Fruit fly (Drosophila melanogaster) whole organism, embryonic: ENCODE measurements around the gene IKKepsilon.

Experiments
- Abd-B ChIP-seq: fragments of 200-800 bp; sonication (Bioruptor generic); optimal IDR thresholded peaks from 2 replicates; lab custom pipeline; 2018; ENCODE audit warnings: missing biosample characterization, mild to moderate bottlenecking, missing genetic modification characterization, moderate library complexity
- BEAF-32 ChIP-seq: fragments of 200-800 bp; sonication (Bioruptor generic); optimal IDR thresholded peaks from 3 replicates; lab custom pipeline; 2017; ENCODE audit warnings: missing biosample characterization, missing genetic modification characterization, mild to moderate bottlenecking, moderate library complexity, missing genetic modification reagents
- Blimp-1 ChIP-seq: fragments of 200-800 bp; sonication (Bioruptor generic); optimal IDR thresholded peaks from 3 replicates; lab custom pipeline; 2018; ENCODE audit warnings: missing biosample characterization, missing genetic modification characterization, mild to moderate bottlenecking, moderate library complexity, missing genetic modification reagents
- CG10209 ChIP-seq: fragments of 200-800 bp; sonication (Bioruptor generic); optimal IDR thresholded peaks from 3 replicates; lab custom pipeline; 2017; ENCODE audit warnings: missing biosample characterization, mild to moderate bottlenecking, missing genetic modification characterization, missing genetic modification reagents
- CG12299 ChIP-seq: fragments of 200-800 bp; sonication (Bioruptor generic); optimal IDR thresholded peaks from 2 replicates; lab custom pipeline; 2018; ENCODE audit warnings: missing biosample characterization, mild to moderate bottlenecking, missing genetic modification characterization
- CG12659 ChIP-seq: fragments of 200-800 bp; sonication (Bioruptor generic); optimal IDR thresholded peaks from 3 replicates; lab custom pipeline; 2017; ENCODE audit warnings: mild to moderate bottlenecking, missing biosample characterization, missing genetic modification reagents, missing genetic modification characterization
- CG17385 ChIP-seq: fragments of 200-800 bp; sonication (Bioruptor generic); optimal IDR thresholded peaks from 3 replicates; lab custom pipeline; 2018; ENCODE audit warnings: missing biosample characterization, mild to moderate bottlenecking, missing genetic modification characterization
- CG17912 ChIP-seq: fragments of 200-800 bp; sonication (Bioruptor generic); optimal IDR thresholded peaks from 2 replicates; lab custom pipeline; 2018; ENCODE audit warnings: missing biosample characterization, mild to moderate bottlenecking, missing genetic modification characterization
- CG18262 ChIP-seq: fragments of 200-800 bp; optimal IDR thresholded peaks from 3 replicates; lab custom pipeline; 2019; ENCODE audit warnings: missing biosample characterization, mild to moderate bottlenecking, missing genetic modification characterization, moderate library complexity
- CG1832 ChIP-seq: fragments of 200-800 bp; sonication (Bioruptor generic); optimal IDR thresholded peaks from 2 replicates; lab custom pipeline; 2017; ENCODE audit warnings: missing biosample characterization, mild to moderate bottlenecking, missing genetic modification characterization, inconsistent platforms
- CG18476 ChIP-seq: fragments of 200-800 bp; sonication (Bioruptor generic); optimal IDR thresholded peaks from 2 replicates; lab custom pipeline; 2016; ENCODE audit warnings: missing biosample characterization, mild to moderate bottlenecking, missing genetic modification characterization
- CG34376 ChIP-seq: fragments of 200-800 bp; sonication (Bioruptor generic); optimal IDR thresholded peaks from 2 replicates; lab custom pipeline; 2018; ENCODE audit warnings: missing biosample characterization, mild to moderate bottlenecking, missing genetic modification characterization
- CG4360 ChIP-seq: fragments of 200-800 bp; sonication (Bioruptor generic); IDR thresholded peaks from 2 replicates; pipeline ENCODE4 v1.3.6; 2022; ENCODE audit warnings: missing biosample characterization, missing genetic modification characterization
- CG6175 ChIP-seq: fragments of 200-800 bp; sonication (Bioruptor generic); IDR thresholded peaks from 3 replicates; pipeline ENCODE4 v1.3.6; 2022; ENCODE audit warnings: missing biosample characterization, missing genetic modification characterization
- CG6654 ChIP-seq: fragments of 200-800 bp; sonication (Bioruptor generic); optimal IDR thresholded peaks from 2 replicates; lab custom pipeline; 2017; ENCODE audit warnings: missing biosample characterization, mild to moderate bottlenecking, missing genetic modification characterization
- CG7271 ChIP-seq: fragments of 200-800 bp; sonication (Bioruptor generic); optimal IDR thresholded peaks from 2 replicates; lab custom pipeline; 2018; ENCODE audit warnings: missing biosample characterization, mild to moderate bottlenecking, missing genetic modification characterization, moderate library complexity
- CG7928 ChIP-seq: fragments of 200-800 bp; sonication (Bioruptor generic); optimal IDR thresholded peaks from 2 replicates; lab custom pipeline; 2017; ENCODE audit warnings: missing biosample characterization, mild to moderate bottlenecking, missing genetic modification characterization
- CG8944 ChIP-seq: fragments of 200-800 bp; sonication (Bioruptor generic); optimal IDR thresholded peaks from 3 replicates; lab custom pipeline; 2016; ENCODE audit warnings: missing biosample characterization, missing genetic modification characterization
- CG9727 ChIP-seq: fragments of 200-800 bp; sonication (Bioruptor generic); optimal IDR thresholded peaks from 3 replicates; lab custom pipeline; 2017; ENCODE audit warnings: missing biosample characterization, mild to moderate bottlenecking, missing genetic modification characterization
- Doc3 ChIP-seq: fragments of 200-800 bp; sonication (Bioruptor generic); IDR thresholded peaks from 3 replicates; pipeline ENCODE4 v1.3.6; 2022; ENCODE audit warnings: missing biosample characterization, missing genetic modification characterization; ENCODE audit not compliant: partially characterized antibody
- Eip74EF ChIP-seq, 2 experiments: fragments of 200-800 bp in 1 of 2; fragments of >200 bp in 1 of 2; sonication (Bioruptor generic) in 1 of 2; optimal IDR thresholded peaks; 2 replicates each; lab custom pipeline; 2017 to 2019; ENCODE audit warnings: missing biosample characterization in 2 of 2, missing genetic modification characterization in 2 of 2, mild to moderate bottlenecking in 1 of 2, moderate library complexity in 1 of 2
- Ets97D ChIP-seq: fragments of 200-800 bp; sonication (Bioruptor generic); optimal IDR thresholded peaks from 3 replicates; lab custom pipeline; 2016; ENCODE audit warnings: missing biosample characterization, missing genetic modification characterization
- Gug ChIP-seq: fragments of 200-800 bp; sonication (Bioruptor generic); IDR thresholded peaks from 4 replicates; pipeline ENCODE4 v1.3.6; 2022; ENCODE audit warnings: missing biosample characterization, missing genetic modification characterization
- Hr3 ChIP-seq: fragments of 200-800 bp; sonication (Bioruptor generic); optimal IDR thresholded peaks from 3 replicates; lab custom pipeline; 2016; ENCODE audit warnings: missing biosample characterization, missing genetic modification characterization
- Med ChIP-seq: fragments of 200-800 bp; sonication (Bioruptor generic); peaks from one replicate; lab custom pipeline; 2016; ENCODE audit warnings: missing biosample characterization, missing genetic modification characterization, mild to moderate bottlenecking, inconsistent platforms, moderate library complexity
- Myb ChIP-seq: fragments of 200-800 bp; sonication (Bioruptor generic); optimal IDR thresholded peaks from 2 replicates; lab custom pipeline; 2016; ENCODE audit warnings: missing biosample characterization, missing genetic modification characterization
- NK7.1 ChIP-seq: fragments of 200-800 bp; sonication (Bioruptor generic); optimal IDR thresholded peaks from 3 replicates; lab custom pipeline; 2016; ENCODE audit warnings: missing biosample characterization, missing genetic modification characterization
- Oli ChIP-seq: fragments of 200-800 bp; sonication (Bioruptor generic); optimal IDR thresholded peaks from 2 replicates; lab custom pipeline; 2018; ENCODE audit warnings: missing biosample characterization, mild to moderate bottlenecking, missing genetic modification characterization, moderate library complexity
- Optix ChIP-seq: fragments of 200-800 bp; sonication (Bioruptor generic); IDR thresholded peaks from 3 replicates; pipeline ENCODE4 v1.3.6; 2022; ENCODE audit warnings: missing biosample characterization, missing genetic modification characterization
- Poxn ChIP-seq: fragments of 200-800 bp; sonication (Bioruptor generic); IDR thresholded peaks from 2 replicates; pipeline ENCODE4 v1.3.6; 2022; ENCODE audit warnings: missing biosample characterization, missing genetic modification characterization
- Rfx ChIP-seq: fragments of 200-800 bp; sonication (Bioruptor generic); IDR thresholded peaks from 2 replicates; pipeline ENCODE4 v1.3.6; 2022; ENCODE audit warnings: missing biosample characterization, missing genetic modification characterization
- Scr ChIP-seq: fragments of 200-800 bp; sonication (Bioruptor generic); IDR thresholded peaks from 2 replicates; pipeline ENCODE4 v1.3.6; 2022; ENCODE audit warnings: missing biosample characterization, missing genetic modification characterization; ENCODE audit not compliant: partially characterized antibody
- Sry-δ ChIP-seq: fragments of 200-800 bp; sonication (Bioruptor generic); optimal IDR thresholded peaks from 2 replicates; lab custom pipeline; 2016; ENCODE audit warnings: missing biosample characterization, missing genetic modification characterization
- Usf ChIP-seq: fragments of 200-800 bp; sonication (Bioruptor generic); optimal IDR thresholded peaks from 2 replicates; lab custom pipeline; 2017; ENCODE audit warnings: missing genotype, missing biosample characterization, missing genetic modification characterization
- ara ChIP-seq: fragments of 200-800 bp; sonication (Bioruptor generic); IDR thresholded peaks from 2 replicates; pipeline ENCODE4 v1.3.6; 2022; ENCODE audit warnings: missing biosample characterization, missing genetic modification characterization
- az2 ChIP-seq: fragments of 200-800 bp; sonication (Bioruptor generic); optimal IDR thresholded peaks from 3 replicates; lab custom pipeline; 2016; ENCODE audit warnings: missing biosample characterization, missing genetic modification characterization
- da ChIP-seq: fragments of 200-800 bp; sonication (Bioruptor generic); optimal IDR thresholded peaks from 2 replicates; lab custom pipeline; 2016; ENCODE audit warnings: missing biosample characterization, missing genetic modification characterization
- danr ChIP-seq: fragments of 200-800 bp; sonication (Bioruptor generic); IDR thresholded peaks from 2 replicates; pipeline ENCODE4 v1.3.6; 2022; ENCODE audit warnings: missing biosample characterization, missing genetic modification characterization
- gcm2 ChIP-seq: fragments of 200-800 bp; sonication (Bioruptor generic); optimal IDR thresholded peaks from 2 replicates; lab custom pipeline; 2016; ENCODE audit warnings: missing biosample characterization, missing genetic modification characterization
- nerfin-1 ChIP-seq: fragments of 200-800 bp; sonication (Bioruptor generic); optimal IDR thresholded peaks from 3 replicates; lab custom pipeline; 2019; ENCODE audit warnings: missing biosample characterization, mild to moderate bottlenecking, missing genetic modification characterization, moderate library complexity
- otp ChIP-seq: fragments of 200-800 bp; sonication (Bioruptor generic); IDR thresholded peaks from 3 replicates; pipeline ENCODE4, ENCODE4 v1.3.6; 2022; ENCODE audit warnings: missing biosample characterization, missing genetic modification characterization
- p53 ChIP-seq: fragments of 200-800 bp; sonication (Bioruptor generic); optimal IDR thresholded peaks from 2 replicates; lab custom pipeline; 2016; ENCODE audit warnings: missing biosample characterization, missing genetic modification characterization
- pfk ChIP-seq: fragments of 200-800 bp; sonication (Bioruptor generic); optimal IDR thresholded peaks from 2 replicates; lab custom pipeline; 2018; ENCODE audit warnings: missing biosample characterization, mild to moderate bottlenecking, missing genetic modification characterization, moderate library complexity
- pho ChIP-seq: fragments of 200-800 bp; sonication (Bioruptor generic); optimal IDR thresholded peaks from 2 replicates; lab custom pipeline; 2016; ENCODE audit warnings: missing biosample characterization, missing genetic modification characterization
- pzg ChIP-seq: fragments of 200-800 bp; sonication (Bioruptor generic); optimal IDR thresholded peaks from 3 replicates; lab custom pipeline; 2018; ENCODE audit warnings: missing biosample characterization, mild to moderate bottlenecking, missing genetic modification characterization, moderate library complexity
- rib ChIP-seq: fragments of 200-800 bp; sonication (Bioruptor generic); IDR thresholded peaks from 2 replicates; pipeline ENCODE4 v1.3.6; 2022; ENCODE audit warnings: missing biosample characterization, missing genetic modification characterization
- slp2 ChIP-seq: fragments of 200-800 bp; sonication (Bioruptor generic); optimal IDR thresholded peaks from 2 replicates; lab custom pipeline; 2016; ENCODE audit warnings: missing biosample characterization, missing genetic modification characterization
- sob ChIP-seq: fragments of 200-800 bp; sonication (Bioruptor generic); IDR thresholded peaks from 2 replicates; pipeline ENCODE4 v1.3.6; 2022; ENCODE audit warnings: missing biosample characterization, missing genetic modification characterization
- sqz ChIP-seq: fragments of 200-800 bp; sonication (Bioruptor generic); optimal IDR thresholded peaks from 3 replicates; lab custom pipeline; 2018; ENCODE audit warnings: missing biosample characterization, mild to moderate bottlenecking, missing genetic modification characterization
- tin ChIP-seq: fragments of 200-800 bp; sonication (Bioruptor generic); optimal IDR thresholded peaks from 3 replicates; lab custom pipeline; 2016; ENCODE audit warnings: missing biosample characterization, missing genetic modification characterization
- tx ChIP-seq: fragments of 200-800 bp; sonication (Bioruptor generic); optimal IDR thresholded peaks from 2 replicates; lab custom pipeline; 2016; ENCODE audit warnings: missing biosample characterization, missing genetic modification characterization
- wor ChIP-seq: fragments of 200-800 bp; sonication (Bioruptor generic); IDR thresholded peaks from 2 replicates; pipeline ENCODE4 v1.3.6; 2022; ENCODE audit warnings: missing biosample characterization, missing genetic modification characterization

IKKepsilon gene

dm6 chr2L:20716077-20716476 lies 40.2 kb downstream of the IKKepsilon start (continued):
- TF ChIP-seq NK7.1 (GFP tag; lab: Kevin White, UChicago): no peak
- TF ChIP-seq CG8944 (GFP tag; lab: Kevin White, UChicago): no peak
- TF ChIP-seq p53: no peak
- no peak for TF ChIP-seq Rfx (GFP tag; lab: Robert Waterston, UW)
- TF ChIP-seq CG34376 (GFP tag; lab: Kevin White, UChicago): no peak
- TF ChIP-seq Poxn (GFP tag; lab: Robert Waterston, UW): no peak
- TF ChIP-seq slp2 (GFP tag; lab: Kevin White, UChicago): no peak
- no peak for TF ChIP-seq Hr3 (GFP tag; lab: Kevin White, UChicago)
- no peak for TF ChIP-seq pzg (GFP tag; lab: Kevin White, UChicago)
- TF ChIP-seq Optix (GFP tag; lab: Robert Waterston, UW): 0 out of 3 replicates have a peak, but pooled peaks have one; percentile 18
- TF ChIP-seq BEAF-32 (GFP tag; lab: Kevin White, UChicago): no peak
- TF ChIP-seq CG10209 (GFP tag; lab: Kevin White, UChicago): no peak
- no peak for TF ChIP-seq az2
- TF ChIP-seq CG6654 (GFP tag; lab: Kevin White, UChicago): no peak
- no peak for TF ChIP-seq da
- no peak for TF ChIP-seq sqz (GFP tag; lab: Kevin White, UChicago)
- peak; percentile 100 for TF ChIP-seq Blimp-1 (GFP tag; lab: Kevin White, UChicago)
- no peak for TF ChIP-seq CG12299 (tag; lab: Kevin White, UChicago)
- TF ChIP-seq CG4360: no peak
- no peak for TF ChIP-seq CG7928 (GFP tag; lab: Kevin White, UChicago)
- no peak for TF ChIP-seq CG9727 (GFP tag; lab: Kevin White, UChicago)
- TF ChIP-seq sob (GFP tag; lab: Robert Waterston, UW): no peak
- TF ChIP-seq danr (GFP tag; lab: Robert Waterston, UW): no peak
- TF ChIP-seq CG18476: no peak
- TF ChIP-seq Myb: no peak
- peak in 1 of 2 experiments; percentile 28 for TF ChIP-seq Eip74EF (GFP tag; optimal IDR thresholded peaks at IDR 0.05; lab: Kevin White, UChicago)
- no peak for TF ChIP-seq CG17912 (GFP tag; lab: Kevin White, UChicago)
- TF ChIP-seq gcm2 (GFP tag; lab: Kevin White, UChicago): no peak
- TF ChIP-seq CG17385 (GFP tag; lab: Kevin White, UChicago): no peak
- no peak for TF ChIP-seq ara (GFP tag; lab: Robert Waterston, UW)
- TF ChIP-seq Oli: no peak
- TF ChIP-seq tin (GFP tag; lab: Kevin White, UChicago): no peak
- peak; percentile 55 for TF ChIP-seq Med (GFP tag; lab: Kevin White, UChicago)
- TF ChIP-seq Ets97D: no peak
- TF ChIP-seq wor (GFP tag; lab: Robert Waterston, UW): no peak
- no peak for TF ChIP-seq Abd-B
- TF ChIP-seq otp: no peak
- TF ChIP-seq CG6175 (GFP tag; lab: Robert Waterston, UW): no peak
- no peak for TF ChIP-seq pfk (GFP tag; lab: Kevin White, UChicago)
- TF ChIP-seq Usf: no peak
- TF ChIP-seq Gug (GFP tag; lab: Robert Waterston, UW): no peak
- no peak for TF ChIP-seq pho (GFP tag; lab: Kevin White, UChicago)
- no peak for TF ChIP-seq CG12659 (GFP tag; lab: Kevin White, UChicago)
- TF ChIP-seq tx: no peak
- no peak for TF ChIP-seq CG1832 (GFP tag; lab: Kevin White, UChicago)
- peak; percentile 7 for TF ChIP-seq nerfin-1 (tag; lab: Kevin White, UChicago)
- no peak for TF ChIP-seq Scr (GFP tag; lab: Robert Waterston, UW)
- no peak for TF ChIP-seq rib (GFP tag; lab: Robert Waterston, UW)
- TF ChIP-seq Doc3: no peak
- TF ChIP-seq CG7271 (tag; lab: Kevin White, UChicago): no peak
- TF ChIP-seq Sry-δ (GFP tag; lab: Kevin White, UChicago): no peak
- peak; percentile 34 for TF ChIP-seq CG18262 (tag; lab: Kevin White, UChicago)
